Worm (Caenorhabditis elegans) whole organism, L1 larva: ENCODE results near the gene B0410.1.

Experiments used
- alr-1 ChIP-seq: fragments of 200-800 bp; sonication (Bioruptor generic); optimal IDR thresholded peaks from 2 replicates; lab custom pipeline; 2018; ENCODE audit warnings: borderline replicate concordance, mild to moderate bottlenecking, missing genetic modification characterization, missing compliant biosample characterization
- aly-2 ChIP-seq: fragments of 150-350 bp; optimal IDR thresholded peaks from 2 replicates; lab custom pipeline; 2014; ENCODE audit warnings: missing biosample characterization, missing genetic modification characterization
- ama-1 ChIP-seq: fragments of 150-350 bp; optimal IDR thresholded peaks from 2 replicates; lab custom pipeline; 2014
- blmp-1 ChIP-seq: fragments of 150-350 bp; optimal IDR thresholded peaks from 2 replicates; lab custom pipeline; 2014; ENCODE audit warnings: missing biosample characterization, missing genetic modification characterization
- ceh-82 ChIP-seq, 3 experiments: fragments of 150-350 bp in 1 of 3; sonication (generic microtip) in 2 of 3; optimal IDR thresholded peaks; 2 replicates each; lab custom pipeline; 2014 to 2017; ENCODE audit warnings: missing biosample characterization in 3 of 3, missing genetic modification characterization in 3 of 3
- ces-1 ChIP-seq: fragments of 150-350 bp; optimal IDR thresholded peaks from 2 replicates; lab custom pipeline; 2014; ENCODE audit warnings: missing biosample characterization, missing genetic modification reagents, missing genetic modification characterization
- dpl-1 ChIP-seq, 3 experiments: fragments of 150-350 bp in 2 of 3; sonication (generic microtip) in 1 of 3; optimal IDR thresholded peaks; 2 replicates each; lab custom pipeline; 2014 to 2017; ENCODE audit warnings: missing biosample characterization in 3 of 3, missing genetic modification characterization in 3 of 3, missing genetic modification reagents in 3 of 3
- dsc-1 ChIP-seq: sonication (generic microtip); optimal IDR thresholded peaks from 2 replicates; lab custom pipeline; 2016; ENCODE audit warnings: mild to moderate bottlenecking, missing genetic modification characterization, missing compliant biosample characterization
- efl-1 ChIP-seq, 4 experiments: fragments of 150-350 bp; optimal IDR thresholded peaks in 3 of 4; peaks in 1 of 4; 1 replicate in 1 of 4; 2 replicates in 3 of 4; lab custom pipeline; 2014; ENCODE audit warnings: missing biosample characterization in 2 of 4, missing genetic modification characterization in 2 of 4, missing genetic modification reagents in 2 of 4
- egl-13 ChIP-seq: sonication (generic microtip); optimal IDR thresholded peaks from 2 replicates; lab custom pipeline; 2016; ENCODE audit warnings: missing genotype, missing genetic modification reagents, missing genetic modification characterization, missing compliant biosample characterization
- egl-27 ChIP-seq, 2 experiments: fragments of 150-350 bp in 1 of 2; sonication (generic microtip); optimal IDR thresholded peaks; 3 replicates each; lab custom pipeline; 2017 to 2018; ENCODE audit warnings: missing biosample characterization in 2 of 2, missing genetic modification characterization in 2 of 2, missing genetic modification reagents in 2 of 2
- elt-2 ChIP-seq: sonication (generic microtip); optimal IDR thresholded peaks from 2 replicates; lab custom pipeline; 2016; ENCODE audit warnings: missing genetic modification characterization, mild to moderate bottlenecking, inconsistent platforms, missing compliant biosample characterization, missing genetic modification reagents
- elt-3 ChIP-seq, 6 experiments: fragments of 150-350 bp in 1 of 6; sonication (generic microtip); optimal IDR thresholded peaks; 2 replicates each; lab custom pipeline; 2017 to 2018; ENCODE audit warnings: missing biosample characterization in 6 of 6, missing genetic modification characterization in 6 of 6, inconsistent platforms in 1 of 6
- fkh-4 ChIP-seq: sonication (generic microtip); optimal IDR thresholded peaks from 2 replicates; lab custom pipeline; 2016; ENCODE audit warnings: missing compliant biosample characterization, missing genetic modification characterization, borderline replicate concordance
- fos-1 ChIP-seq: fragments of 150-350 bp; optimal IDR thresholded peaks from 2 replicates; lab custom pipeline; 2014; ENCODE audit warnings: missing biosample characterization, missing genetic modification characterization
- irx-1 ChIP-seq: sonication (generic microtip); optimal IDR thresholded peaks from 2 replicates; lab custom pipeline; 2016; ENCODE audit warnings: missing genetic modification characterization, missing compliant biosample characterization
- jun-1 ChIP-seq: fragments of 150-350 bp; optimal IDR thresholded peaks from 2 replicates; lab custom pipeline; 2014; ENCODE audit warnings: missing biosample characterization, missing genetic modification reagents, missing genetic modification characterization
- lin-14 ChIP-seq: fragments of 200-800 bp; sonication (Bioruptor generic); optimal IDR thresholded peaks from 2 replicates; lab custom pipeline; 2018; ENCODE audit warnings: mild to moderate bottlenecking, missing genetic modification characterization, moderate library complexity, missing compliant biosample characterization
- lin-15B ChIP-seq: fragments of 150-350 bp; sonication (generic microtip); optimal IDR thresholded peaks from 3 replicates; lab custom pipeline; 2014; ENCODE audit warnings: missing biosample characterization, missing genetic modification characterization
- lsy-2 ChIP-seq, 2 experiments: fragments of 150-350 bp; optimal IDR thresholded peaks; 2 replicates each; lab custom pipeline; 2014; ENCODE audit warnings: missing biosample characterization in 2 of 2, missing genetic modification characterization in 2 of 2
- mdl-1 ChIP-seq, 2 experiments: fragments of 150-350 bp; optimal IDR thresholded peaks; 2 replicates each; lab custom pipeline; 2014 to 2017; ENCODE audit warnings: missing biosample characterization in 2 of 2, missing genetic modification characterization in 2 of 2, inconsistent platforms in 1 of 2
- nhr-11 ChIP-seq: fragments of 150-350 bp; optimal IDR thresholded peaks from 2 replicates; lab custom pipeline; 2014; ENCODE audit warnings: missing biosample characterization, missing genetic modification characterization
- nhr-19 ChIP-seq: fragments of 200-800 bp; sonication (Bioruptor generic); conservative IDR thresholded peaks from 2 replicates; pipeline ENCODE4 v1.3.6; 2022; ENCODE audit warnings: missing genetic modification characterization, missing compliant biosample characterization
- nhr-28 ChIP-seq: fragments of 150-350 bp; optimal IDR thresholded peaks from 2 replicates; lab custom pipeline; 2014; ENCODE audit warnings: missing biosample characterization, missing genetic modification characterization
- nhr-71 ChIP-seq: sonication (generic microtip); optimal IDR thresholded peaks from 2 replicates; lab custom pipeline; 2016; ENCODE audit warnings: mild to moderate bottlenecking, missing genetic modification characterization, moderate library complexity, missing compliant biosample characterization
- nhr-90 ChIP-seq: sonication (generic microtip); optimal IDR thresholded peaks from 2 replicates; lab custom pipeline; 2016; ENCODE audit warnings: mild to moderate bottlenecking, missing genetic modification characterization, missing compliant biosample characterization; ENCODE audit not compliant: poor library complexity
- pax-3 ChIP-seq: fragments of 200-800 bp; sonication (Bioruptor generic); optimal IDR thresholded peaks from 2 replicates; lab custom pipeline; 2018; ENCODE audit warnings: mild to moderate bottlenecking, missing genetic modification characterization, moderate library complexity, missing compliant biosample characterization
- rnt-1 ChIP-seq: sonication (generic microtip); optimal IDR thresholded peaks from 2 replicates; lab custom pipeline; 2016; ENCODE audit warnings: mild to moderate bottlenecking, missing genetic modification characterization, moderate library complexity, missing compliant biosample characterization
- skn-1 ChIP-seq: fragments of 150-350 bp; optimal IDR thresholded peaks from 2 replicates; lab custom pipeline; 2014; ENCODE audit warnings: missing biosample characterization, missing genetic modification characterization
- snpc-4 ChIP-seq: fragments of 150-350 bp; optimal IDR thresholded peaks from 2 replicates; lab custom pipeline; 2014; ENCODE audit warnings: missing biosample characterization, missing genetic modification characterization
- snu-23 ChIP-seq: sonication (generic microtip); optimal IDR thresholded peaks from 2 replicates; lab custom pipeline; 2016; ENCODE audit warnings: missing genetic modification characterization, missing compliant biosample characterization
- sox-4 ChIP-seq: sonication (generic microtip); optimal IDR thresholded peaks from 2 replicates; lab custom pipeline; 2016; ENCODE audit warnings: missing genetic modification characterization, missing compliant biosample characterization
- tlp-1 ChIP-seq: fragments of 150-350 bp; optimal IDR thresholded peaks from 2 replicates; lab custom pipeline; 2014; ENCODE audit warnings: missing biosample characterization, missing genetic modification characterization
- xbp-1 ChIP-seq: sonication (generic microtip); optimal IDR thresholded peaks from 2 replicates; lab custom pipeline; 2016; ENCODE audit warnings: missing genetic modification characterization, missing compliant biosample characterization
- zag-1 ChIP-seq: fragments of 150-350 bp; optimal IDR thresholded peaks from 2 replicates; lab custom pipeline; 2014; ENCODE audit warnings: missing biosample characterization, missing genetic modification characterization
- ztf-11 ChIP-seq, 2 experiments: sonication (generic microtip); optimal IDR thresholded peaks; 2 replicates each; lab custom pipeline; 2016 to 2017; ENCODE audit warnings: missing genetic modification characterization in 2 of 2, missing biosample characterization in 1 of 2, missing compliant biosample characterization in 1 of 2

B0410.1 gene

ce11 chrX:2939526-2939925, 45.2 kb downstream of the B0410.1 start:
- TF ChIP-seq blmp-1 (tag; lab: Kevin White, UChicago) = peak; percentile 4
- TF ChIP-seq jun-1 = no peak
- TF ChIP-seq sox-4 = no peak
- TF ChIP-seq ceh-82 (tag; optimal IDR thresholded peaks at IDR 0.05; lab: Kevin White, UChicago) = no peak
- no peak for TF ChIP-seq dpl-1 (GFP tag; optimal IDR thresholded peaks at IDR 0.05; lab: Kevin White, UChicago)
- TF ChIP-seq nhr-71 (tag; lab: Kevin White, UChicago) = no peak
- no peak for TF ChIP-seq nhr-90 (tag; lab: Kevin White, UChicago)
- no peak for TF ChIP-seq zag-1
- TF ChIP-seq lin-15B = no peak
- TF ChIP-seq mdl-1 (tag; optimal IDR thresholded peaks at IDR 0.05; lab: Kevin White, UChicago) = no peak
- no peak for TF ChIP-seq ama-1 (lab: Kevin White, UChicago)
- TF ChIP-seq tlp-1 (tag; lab: Kevin White, UChicago) = no peak
- TF ChIP-seq efl-1 (optimal IDR thresholded peaks at IDR 0.05; lab: Kevin White, UChicago) = no peak
- peak in 1 of 2 experiments; percentile 36 for TF ChIP-seq efl-1 (GFP tag; optimal IDR thresholded peaks at IDR 0.05 in 1 of 2; lab: Kevin White, UChicago)
- TF ChIP-seq lin-14 (GFP tag; lab: Kevin White, UChicago) = peak; percentile 37
- no peak for TF ChIP-seq fkh-4 (tag; lab: Kevin White, UChicago)
- TF ChIP-seq dsc-1 (tag; lab: Kevin White, UChicago) = no peak
- TF ChIP-seq, all 84 proteins: peak for 3

ce11 chrX:2940572-2940971, 46.2 kb downstream of the B0410.1 start, which contains the start of gene pfk-1.1:
Gene pfk-1.1 (plus strand): TSS chrX:2940872.
- TF ChIP-seq egl-27 (tag; optimal IDR thresholded peaks at IDR 0.05; lab: Kevin White, UChicago) (no peak), fos-1 (tag; lab: Kevin White, UChicago) (no peak), nhr-11 (tag; lab: Kevin White, UChicago) (no peak), irx-1 (no peak), nhr-28 (tag; lab: Kevin White, UChicago) (no peak), mdl-1 (tag; optimal IDR thresholded peaks at IDR 0.05; lab: Kevin White, UChicago) (no peak), dsc-1 (tag; lab: Kevin White, UChicago) (no peak), xbp-1 (tag; lab: Kevin White, UChicago) (no peak), ces-1 (GFP tag; lab: Kevin White, UChicago) (no peak), alr-1 (tag; lab: Kevin White, UChicago) (no peak)
- TF ChIP-seq, all 84 proteins: peak for 0

ce11 chrX:2942327-2942726, 48.0 kb downstream of the B0410.1 start:
- no peak for TF ChIP-seq lin-14 (GFP tag; lab: Kevin White, UChicago)
- TF ChIP-seq snpc-4 (tag; lab: Kevin White, UChicago) = peak; percentile 51

- TF ChIP-seq fos-1 (tag; lab: Kevin White, UChicago) (no peak), nhr-19 (GFP tag; lab: Robert Waterston, UW) (no peak), skn-1 (tag; lab: Kevin White, UChicago) (no peak), mdl-1 (tag; optimal IDR thresholded peaks at IDR 0.05; lab: Kevin White, UChicago) (no peak), rnt-1 (tag; lab: Kevin White, UChicago) (no peak), elt-2 (no peak), aly-2 (tag; lab: Kevin White, UChicago) (no peak), egl-13 (tag; lab: Kevin White, UChicago) (no peak), ces-1 (GFP tag; lab: Kevin White, UChicago) (no peak), elt-3 (tag; optimal IDR thresholded peaks at IDR 0.05; lab: Kevin White, UChicago) (no peak), ztf-11 (tag; optimal IDR thresholded peaks at IDR 0.05; lab: Kevin White, UChicago) (no peak), snu-23 (GFP tag; lab: Kevin White, UChicago) (no peak), pax-3 (tag; lab: Kevin White, UChicago) (no peak), egl-27 (tag; optimal IDR thresholded peaks at IDR 0.05; lab: Kevin White, UChicago) (no peak), lsy-2 (tag; optimal IDR thresholded peaks at IDR 0.05; lab: Kevin White, UChicago) (no peak)
These were observed 49.2 kb downstream of the B0410.1 start for ce11 chrX:2943611-2944010.
